Worm (Caenorhabditis elegans) whole organism, L4/young adult: ENCODE results near the gene Y75B8A.6.

Source experiments
- W03F9.2 ChIP-seq: fragments of 150-350 bp; optimal IDR thresholded peaks from 2 replicates; lab custom pipeline; 2014; ENCODE audit warnings: missing biosample characterization, missing genetic modification characterization
- dao-5 ChIP-seq: sonication (generic microtip); optimal IDR thresholded peaks from 2 replicates; lab custom pipeline; 2016; ENCODE audit warnings: missing genotype, missing genetic modification characterization, moderate library complexity, missing compliant biosample characterization
- him-1 ChIP-seq: sonication (generic microtip); optimal IDR thresholded peaks from 2 replicates; lab custom pipeline; 2016; ENCODE audit warnings: missing genotype, missing genetic modification reagents, missing genetic modification characterization, missing compliant biosample characterization

- TF ChIP-seq dao-5 (no peak), W03F9.2 (no peak), him-1 (tag; lab: Kevin White, UChicago) (no peak)
Measured at ce11 chrIII:12138235-12138634, 8.1 kb upstream of the Y75B8A.6 start.
